Fruit fly (Drosophila melanogaster) whole organism, embryonic: Measurements from ENCODE around the gene CycB3.
A peak's percentile ranks its signal among the peaks of the same experiment; 100 is the strongest.

Experiments used
- Aef1 ChIP-seq: fragments of 200-800 bp; sonication (Bioruptor generic); IDR thresholded peaks from 3 replicates; pipeline ENCODE4 v1.3.6; 2022; ENCODE audit warnings: missing biosample characterization, missing genetic modification characterization
- CG10209 ChIP-seq: fragments of 200-800 bp; sonication (Bioruptor generic); optimal IDR thresholded peaks from 3 replicates; lab custom pipeline; 2017; ENCODE audit warnings: missing biosample characterization, mild to moderate bottlenecking, missing genetic modification characterization, missing genetic modification reagents
- CG11398 ChIP-seq: fragments of 200-800 bp; sonication (Bioruptor generic); optimal IDR thresholded peaks from 2 replicates; lab custom pipeline; 2016; ENCODE audit warnings: missing biosample characterization, missing genetic modification characterization
- CG11696 ChIP-seq: fragments of 200-800 bp; sonication (Bioruptor generic); IDR thresholded peaks from 2 replicates; pipeline ENCODE4 v1.3.6; 2022; ENCODE audit warnings: missing biosample characterization, missing genetic modification characterization
- CG14667 ChIP-seq: fragments of 200-800 bp; sonication (Bioruptor generic); IDR thresholded peaks from 2 replicates; pipeline ENCODE4 v1.3.6; 2022; ENCODE audit warnings: missing biosample characterization, missing genetic modification characterization
- CG17612 ChIP-seq: fragments of 200-800 bp; sonication (Bioruptor generic); IDR thresholded peaks from 2 replicates; pipeline ENCODE4 v1.3.6; 2022; ENCODE audit warnings: missing biosample characterization, missing genetic modification characterization
- CG34376 ChIP-seq: fragments of 200-800 bp; sonication (Bioruptor generic); optimal IDR thresholded peaks from 2 replicates; lab custom pipeline; 2018; ENCODE audit warnings: missing biosample characterization, mild to moderate bottlenecking, missing genetic modification characterization
- CG3995 ChIP-seq: fragments of 200-800 bp; sonication (Bioruptor generic); optimal IDR thresholded peaks from 3 replicates; lab custom pipeline; 2016; ENCODE audit warnings: missing biosample characterization, missing genetic modification characterization
- CG42726 ChIP-seq: fragments of 200-800 bp; sonication (Bioruptor generic); IDR thresholded peaks from 2 replicates; pipeline ENCODE4 v1.3.6; 2022; ENCODE audit warnings: missing biosample characterization, missing genetic modification characterization; ENCODE audit not compliant: partially characterized antibody
- CG4282 ChIP-seq: fragments of 200-800 bp; sonication (Bioruptor generic); optimal IDR thresholded peaks from 2 replicates; lab custom pipeline; 2016; ENCODE audit warnings: missing biosample characterization, missing genetic modification characterization
- CG4328 ChIP-seq: fragments of 200-800 bp; sonication (Bioruptor generic); optimal IDR thresholded peaks from 3 replicates; lab custom pipeline; 2017; ENCODE audit warnings: missing biosample characterization, missing genetic modification reagents, missing genetic modification characterization
- CG4617 ChIP-seq: fragments of 200-800 bp; sonication (Bioruptor generic); optimal IDR thresholded peaks from 3 replicates; lab custom pipeline; 2016; ENCODE audit warnings: missing biosample characterization, missing genetic modification characterization, borderline replicate concordance
- CG4707 ChIP-seq: fragments of 200-800 bp; sonication (Bioruptor generic); optimal IDR thresholded peaks from 2 replicates; lab custom pipeline; 2018; ENCODE audit warnings: missing biosample characterization, mild to moderate bottlenecking, missing genetic modification characterization, moderate library complexity
- CG5245 ChIP-seq: fragments of 200-800 bp; sonication (Bioruptor generic); optimal IDR thresholded peaks from 3 replicates; lab custom pipeline; 2016; ENCODE audit warnings: missing biosample characterization, missing genetic modification characterization
- CG5953 ChIP-seq: fragments of 200-800 bp; sonication (Bioruptor generic); IDR thresholded peaks from 2 replicates; pipeline ENCODE4 v1.3.6; 2022; ENCODE audit warnings: missing biosample characterization, missing genetic modification characterization
- CG6272 ChIP-seq: fragments of 200-800 bp; sonication (Bioruptor generic); IDR thresholded peaks from 2 replicates; pipeline ENCODE4 v1.3.6; 2022; ENCODE audit warnings: missing biosample characterization, missing genetic modification characterization
- CG7745 ChIP-seq: fragments of 200-800 bp; sonication (Bioruptor generic); optimal IDR thresholded peaks from 2 replicates; lab custom pipeline; 2018; ENCODE audit warnings: missing biosample characterization, mild to moderate bottlenecking, missing genetic modification characterization, moderate library complexity
- CG9876 ChIP-seq: fragments of 200-800 bp; sonication (Bioruptor generic); optimal IDR thresholded peaks from 2 replicates; lab custom pipeline; 2016; ENCODE audit warnings: missing biosample characterization, missing genetic modification characterization
- Dip3 ChIP-seq: fragments of 200-800 bp; sonication (Bioruptor generic); optimal IDR thresholded peaks from 3 replicates; lab custom pipeline; 2016; ENCODE audit warnings: missing biosample characterization, missing genetic modification characterization
- Dp ChIP-seq: fragments of 200-800 bp; sonication (Bioruptor generic); optimal IDR thresholded peaks from 2 replicates; lab custom pipeline; 2018; ENCODE audit warnings: missing biosample characterization, mild to moderate bottlenecking, missing genetic modification characterization, moderate library complexity
- E2f2 ChIP-seq: fragments of 200-800 bp; sonication (Bioruptor generic); IDR thresholded peaks from 2 replicates; pipeline ENCODE4 v1.3.6; 2022; ENCODE audit warnings: missing biosample characterization, missing genetic modification characterization
- Gug ChIP-seq: fragments of 200-800 bp; sonication (Bioruptor generic); IDR thresholded peaks from 4 replicates; pipeline ENCODE4 v1.3.6; 2022; ENCODE audit warnings: missing biosample characterization, missing genetic modification characterization
- Hand ChIP-seq: fragments of 200-800 bp; sonication (Bioruptor generic); optimal IDR thresholded peaks from 2 replicates; lab custom pipeline; 2017; ENCODE audit warnings: mild to moderate bottlenecking, missing biosample characterization, missing genetic modification reagents, missing genetic modification characterization
- Lhr ChIP-seq: fragments of 200-800 bp; sonication (Bioruptor generic); optimal IDR thresholded peaks from 3 replicates; lab custom pipeline; 2017; ENCODE audit warnings: mild to moderate bottlenecking, missing biosample characterization, missing genetic modification reagents, missing genetic modification characterization
- Med ChIP-seq: fragments of 200-800 bp; sonication (Bioruptor generic); peaks from one replicate; lab custom pipeline; 2016; ENCODE audit warnings: missing biosample characterization, missing genetic modification characterization, mild to moderate bottlenecking, inconsistent platforms, moderate library complexity
- Mrtf ChIP-seq: fragments of 200-800 bp; sonication (Bioruptor generic); IDR thresholded peaks from 3 replicates; pipeline ENCODE4 v1.3.6; 2022; ENCODE audit warnings: missing biosample characterization, missing genetic modification characterization
- NC2β ChIP-seq: fragments of 200-800 bp; sonication (Bioruptor generic); optimal IDR thresholded peaks from 2 replicates; lab custom pipeline; 2016; ENCODE audit warnings: missing biosample characterization, missing genetic modification characterization
- Ptx1 ChIP-seq: fragments of 200-800 bp; sonication (Bioruptor generic); IDR thresholded peaks from 2 replicates; pipeline ENCODE4 v1.3.6; 2022; ENCODE audit warnings: missing biosample characterization, missing genetic modification characterization
- Rfx ChIP-seq: fragments of 200-800 bp; sonication (Bioruptor generic); IDR thresholded peaks from 2 replicates; pipeline ENCODE4 v1.3.6; 2022; ENCODE audit warnings: missing biosample characterization, missing genetic modification characterization
- Stat92E ChIP-seq, 3 experiments: fragments of >200 bp in 2 of 3; fragments of 200-800 bp in 1 of 3; sonication (Bioruptor generic) in 1 of 3; optimal IDR thresholded peaks; 2 replicates each; lab custom pipeline; 2017 to 2019; ENCODE audit warnings: missing biosample characterization in 3 of 3, missing genetic modification characterization in 3 of 3, mild to moderate bottlenecking in 1 of 3, moderate library complexity in 1 of 3
- Xbp1 ChIP-seq: fragments of 200-800 bp; sonication (Bioruptor generic); optimal IDR thresholded peaks from 3 replicates; lab custom pipeline; 2016; ENCODE audit warnings: missing biosample characterization, mild to moderate bottlenecking, missing genetic modification characterization
- amos ChIP-seq: fragments of 200-800 bp; sonication (Bioruptor generic); IDR thresholded peaks from 2 replicates; pipeline ENCODE4 v1.3.6; 2022; ENCODE audit warnings: missing biosample characterization, missing genetic modification characterization; ENCODE audit not compliant: partially characterized antibody
- bsh ChIP-seq, 2 experiments: fragments of 200-800 bp; sonication (Bioruptor generic); optimal IDR thresholded peaks; 2 replicates each; lab custom pipeline; 2017 to 2018; ENCODE audit warnings: mild to moderate bottlenecking in 2 of 2, missing biosample characterization in 2 of 2, missing genetic modification characterization in 2 of 2, moderate library complexity in 1 of 2
- chn ChIP-seq: fragments of 200-800 bp; sonication (Bioruptor generic); optimal IDR thresholded peaks from 2 replicates; lab custom pipeline; 2016; ENCODE audit warnings: missing biosample characterization, missing genetic modification characterization
- croc ChIP-seq: fragments of 200-800 bp; sonication (Bioruptor generic); conservative IDR thresholded peaks from 3 replicates; pipeline ENCODE4 v1.3.6; 2022; ENCODE audit warnings: missing biosample characterization, missing genetic modification characterization
- gce ChIP-seq: fragments of 200-800 bp; sonication (Bioruptor generic); IDR thresholded peaks from 3 replicates; pipeline ENCODE4 v1.3.6; 2022; ENCODE audit warnings: missing biosample characterization, missing genetic modification characterization
- gcm2 ChIP-seq: fragments of 200-800 bp; sonication (Bioruptor generic); optimal IDR thresholded peaks from 2 replicates; lab custom pipeline; 2016; ENCODE audit warnings: missing biosample characterization, missing genetic modification characterization
- ham ChIP-seq: fragments of 200-800 bp; sonication (Bioruptor generic); IDR thresholded peaks from 2 replicates; pipeline ENCODE4 v1.3.6; 2022; ENCODE audit warnings: missing biosample characterization, missing genetic modification characterization
- insv ChIP-seq, 2 experiments: fragments of 200-800 bp; sonication (Bioruptor generic); optimal IDR thresholded peaks; 3 replicates each; lab custom pipeline; 2016 to 2018; ENCODE audit warnings: missing biosample characterization in 2 of 2, missing genetic modification characterization in 2 of 2
- klu ChIP-seq: fragments of 200-800 bp; sonication (Bioruptor generic); IDR thresholded peaks from 2 replicates; pipeline ENCODE4 v1.3.6; 2022; ENCODE audit warnings: missing biosample characterization, missing genetic modification characterization
- lola ChIP-seq, 3 experiments: fragments of >200 bp in 2 of 3; fragments of 200-800 bp in 1 of 3; sonication (Bioruptor generic) in 1 of 3; optimal IDR thresholded peaks; 2 replicates each; lab custom pipeline; 2017 to 2019; ENCODE audit warnings: missing biosample characterization in 3 of 3, missing genetic modification characterization in 3 of 3, mild to moderate bottlenecking in 1 of 3, moderate library complexity in 1 of 3
- mirr ChIP-seq: fragments of 200-800 bp; sonication (Bioruptor generic); optimal IDR thresholded peaks from 3 replicates; lab custom pipeline; 2018; ENCODE audit warnings: missing biosample characterization, mild to moderate bottlenecking, missing genetic modification characterization
- pan ChIP-seq, 4 experiments: fragments of >200 bp in 3 of 4; fragments of 200-800 bp in 1 of 4; sonication (Bioruptor generic) in 1 of 4; optimal IDR thresholded peaks in 3 of 4; IDR thresholded peaks in 1 of 4; 2 replicates each; pipeline versions ENCODE4 v1.3.6 to Lab custom; 2017 to 2022; ENCODE audit warnings: missing biosample characterization in 2 of 4, missing genetic modification characterization in 2 of 4, mixed read lengths in 1 of 4
- pho ChIP-seq: fragments of 200-800 bp; sonication (Bioruptor generic); optimal IDR thresholded peaks from 2 replicates; lab custom pipeline; 2016; ENCODE audit warnings: missing biosample characterization, missing genetic modification characterization
- seq ChIP-seq: fragments of 200-800 bp; sonication (Bioruptor generic); IDR thresholded peaks from 2 replicates; pipeline ENCODE4 v1.3.6; 2022; ENCODE audit warnings: missing biosample characterization, missing genetic modification characterization
- sr ChIP-seq: fragments of 200-800 bp; sonication (Bioruptor generic); IDR thresholded peaks from 3 replicates; pipeline ENCODE4 v1.3.6; 2022; ENCODE audit warnings: missing biosample characterization, missing genetic modification characterization
- tna ChIP-seq: fragments of 200-800 bp; sonication (Bioruptor generic); IDR thresholded peaks from 2 replicates; pipeline ENCODE4 v1.3.6; 2022; ENCODE audit warnings: missing biosample characterization, missing genetic modification characterization; ENCODE audit not compliant: partially characterized antibody
- unpg ChIP-seq: fragments of 200-800 bp; sonication (Bioruptor generic); optimal IDR thresholded peaks from 3 replicates; lab custom pipeline; 2018; ENCODE audit warnings: missing biosample characterization, mild to moderate bottlenecking, missing genetic modification characterization, moderate library complexity
- yki ChIP-seq: fragments of >200 bp; optimal IDR thresholded peaks from 3 replicates; lab custom pipeline; 2018
- zfh1 ChIP-seq: fragments of 200-800 bp; sonication (Bioruptor generic); IDR thresholded peaks from 3 replicates; pipeline ENCODE4 v1.3.6; 2022; ENCODE audit warnings: missing biosample characterization, missing genetic modification characterization

Gene CycB3

DNA sequence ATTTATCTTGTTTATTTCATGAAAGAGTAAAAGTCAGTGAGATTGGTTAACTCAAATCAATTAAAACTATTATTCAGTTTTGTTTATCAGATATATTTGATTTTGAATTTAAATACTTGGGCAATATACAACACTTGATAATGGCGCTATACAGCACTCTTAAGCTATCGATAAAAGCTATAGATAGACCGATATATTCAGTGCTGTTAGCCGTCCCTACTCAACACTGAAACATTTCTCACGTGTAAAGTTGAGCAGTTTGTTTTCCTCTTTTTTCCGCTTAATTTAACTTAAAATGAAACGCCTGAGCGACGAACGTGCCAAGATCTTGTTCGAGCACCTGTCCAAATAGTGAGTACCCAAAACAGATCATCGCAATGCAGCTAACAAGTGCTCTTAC is 20.2 kb downstream of the CycB3 start, which contains the start of gene CG7006 (continued):
- TF ChIP-seq pan (optimal IDR thresholded peaks at IDR 0.05; lab: Kevin White, UChicago) (no peak), pan (GFP tag; optimal IDR thresholded peaks at IDR 0.05 in 1 of 2, IDR thresholded peaks at IDR 0.05 in 1 of 2) (peak in 1 of 2 experiments; percentile 60), CG3995 (GFP tag; lab: Kevin White, UChicago) (peak; percentile 56), CG17612 (GFP tag; lab: Robert Waterston, UW) (peak; percentile 21; the same call in 1 of the 2 replicates), zfh1 (GFP tag; lab: Robert Waterston, UW) (peak; percentile 74; the same call in 2 of the 3 replicates), CG9876 (GFP tag; lab: Kevin White, UChicago) (peak; percentile 70), gcm2 (GFP tag; lab: Kevin White, UChicago) (peak; percentile 22), CG4617 (GFP tag; lab: Kevin White, UChicago) (peak; percentile 79), chn (GFP tag; lab: Kevin White, UChicago) (peak; percentile 68), CG42726 (GFP tag; lab: Robert Waterston, UW) (peak; percentile 61), Med (GFP tag; lab: Kevin White, UChicago) (peak; percentile 96), gce (GFP tag; lab: Robert Waterston, UW) (no peak), tna (GFP tag; lab: Robert Waterston, UW) (peak; percentile 44; the same call in 1 of the 2 replicates), CG5245 (GFP tag; lab: Kevin White, UChicago) (peak; percentile 55), CG7745 (tag; lab: Kevin White, UChicago) (no peak), CG4707 (GFP tag; lab: Kevin White, UChicago) (no peak), Xbp1 (GFP tag; lab: Kevin White, UChicago) (peak; percentile 84), CG6272 (GFP tag; lab: Robert Waterston, UW) (peak; percentile 29; the same call in 1 of the 2 replicates), pho (GFP tag; lab: Kevin White, UChicago) (peak; percentile 84), ham (GFP tag; lab: Robert Waterston, UW) (no peak), Lhr (GFP tag; lab: Kevin White, UChicago) (peak; percentile 21), unpg (no peak), sr (no peak), Aef1 (GFP tag; lab: Robert Waterston, UW) (peak; percentile 36; the same call in 1 of the 3 replicates), CG4328 (peak; percentile 46), CG4282 (GFP tag; lab: Kevin White, UChicago) (peak; percentile 71), lola (GFP tag; optimal IDR thresholded peaks at IDR 0.05; lab: Kevin White, UChicago) (no peak), mirr (GFP tag; lab: Kevin White, UChicago) (peak; percentile 32), Mrtf (GFP tag; lab: Robert Waterston, UW) (no peak), CG11696 (GFP tag; lab: Robert Waterston, UW) (no peak), seq (GFP tag; lab: Robert Waterston, UW) (no peak), Rfx (GFP tag; lab: Robert Waterston, UW) (peak; percentile 93), Gug (GFP tag; lab: Robert Waterston, UW) (no peak; the same call in 2 of the 4 replicates), amos (GFP tag; lab: Robert Waterston, UW) (peak; percentile 85), CG14667 (no peak), yki (no peak), Dp (GFP tag; lab: Kevin White, UChicago) (peak; percentile 98), NC2β (GFP tag; lab: Kevin White, UChicago) (peak; percentile 80), Dip3 (GFP tag; lab: Kevin White, UChicago) (peak; percentile 75), CG34376 (GFP tag; lab: Kevin White, UChicago) (peak; percentile 33), Stat92E (GFP tag; optimal IDR thresholded peaks at IDR 0.05; lab: Kevin White, UChicago) (no peak), bsh (GFP tag; optimal IDR thresholded peaks at IDR 0.05; lab: Kevin White, UChicago) (no peak), Hand (GFP tag; lab: Kevin White, UChicago) (no peak), insv (GFP tag; optimal IDR thresholded peaks at IDR 0.05; lab: Kevin White, UChicago) (peak in 1 of 2 experiments; percentile 13), CG5953 (GFP tag; lab: Robert Waterston, UW) (no peak), E2f2 (GFP tag; lab: Robert Waterston, UW) (peak; percentile 96), croc (GFP tag; lab: Robert Waterston, UW) (no peak), CG11398 (peak; percentile 46), klu (GFP tag; lab: Robert Waterston, UW) (peak; percentile 62; the same call in 1 of the 2 replicates), Ptx1 (GFP tag; lab: Robert Waterston, UW) (peak; percentile 64), CG10209 (peak; percentile 71)
